Fruit fly (Drosophila melanogaster): Measurements from ENCODE around the gene CG13010.

The CG13010 gene

dm6 chrX:16651098-16651497, 27.6 kb downstream of the CG13010 start, which contains the start of the genes CG32573 and CG42512 (continued):
- TF ChIP-seq CG17361 (GFP tag; IDR thresholded peaks at IDR 0.05) (no peak), Jarid2 (GFP tag; optimal IDR thresholded peaks at IDR 0.05) (no peak), jigr1 (GFP tag; IDR thresholded peaks at IDR 0.05) (no peak), cad (GFP tag; optimal IDR thresholded peaks at IDR 0.05) (no peak), ap (GFP tag; IDR thresholded peaks at IDR 0.05) (no peak), ATbp (GFP tag; optimal IDR thresholded peaks at IDR 0.05) (no peak), CG18619 (GFP tag; optimal IDR thresholded peaks at IDR 0.05) (no peak), NfI (GFP tag; optimal IDR thresholded peaks at IDR 0.05) (no peak), p53 (GFP tag; optimal IDR thresholded peaks at IDR 0.05) (no peak), CG34224 (GFP tag; IDR thresholded peaks at IDR 0.05; ENCODE audit: partially characterized antibody) (peak; percentile 79), Dbx (GFP tag; IDR thresholded peaks at IDR 0.05) (no peak), Lhr (GFP tag; optimal IDR thresholded peaks at IDR 0.05) (peak; percentile 39), CG7745 (tag; optimal IDR thresholded peaks at IDR 0.05) (no peak), Dref (GFP tag; IDR thresholded peaks at IDR 0.05) (peak; percentile 77), chif (GFP tag; optimal IDR thresholded peaks at IDR 0.05) (no peak), Atf6 (GFP tag; IDR thresholded peaks at IDR 0.05) (no peak), B-H1 (GFP tag; IDR thresholded peaks at IDR 0.05) (no peak), CG17912 (GFP tag; optimal IDR thresholded peaks at IDR 0.05) (no peak), MTF-1 (GFP tag; optimal IDR thresholded peaks at IDR 0.05; ENCODE audit: borderline replicate concordance) (no peak), wdn (GFP tag; IDR thresholded peaks at IDR 0.05) (no peak), org-1 (GFP tag; optimal IDR thresholded peaks at IDR 0.05) (no peak), CG1233 (GFP tag; optimal IDR thresholded peaks at IDR 0.05) (no peak), abd-A (tag; optimal IDR thresholded peaks at IDR 0.05) (no peak), CG16863 (GFP tag; optimal IDR thresholded peaks at IDR 0.05) (no peak), Neu2 (GFP tag; optimal IDR thresholded peaks at IDR 0.05; ENCODE audit: borderline replicate concordance) (no peak), dati (GFP tag; IDR thresholded peaks at IDR 0.05) (no peak), run (tag; optimal IDR thresholded peaks at IDR 0.05) (no peak), CG3407 (GFP tag; optimal IDR thresholded peaks at IDR 0.05) (no peak), vnd (GFP tag; IDR thresholded peaks at IDR 0.05; ENCODE audit: partially characterized antibody) (0 out of 3 replicates have a peak, but pooled peaks have one; percentile 52), bbx (GFP tag; IDR thresholded peaks at IDR 0.05; ENCODE audit: partially characterized antibody) (peak; percentile 78), HmgZ (tag; optimal IDR thresholded peaks at IDR 0.05) (peak; percentile 49), Fer2 (tag; optimal IDR thresholded peaks at IDR 0.05) (no peak), al (GFP tag; IDR thresholded peaks at IDR 0.05) (no peak), CG14965 (GFP tag; optimal IDR thresholded peaks at IDR 0.05; ENCODE audit: borderline replicate concordance) (no peak), gfzf (GFP tag; optimal IDR thresholded peaks at IDR 0.05) (peak; percentile 84), CG13287 (GFP tag; IDR thresholded peaks at IDR 0.05; ENCODE audit: partially characterized antibody) (peak; percentile 83), Ada2b (GFP tag; IDR thresholded peaks at IDR 0.05) (no peak), sob (GFP tag; IDR thresholded peaks at IDR 0.05) (0 out of 2 replicates have a peak, but pooled peaks have one; percentile 23), zen (tag; optimal IDR thresholded peaks at IDR 0.05) (no peak), tio (GFP tag; optimal IDR thresholded peaks at IDR 0.05) (no peak), CG32532 (GFP tag; IDR thresholded peaks at IDR 0.05) (no peak), sd (tag; optimal IDR thresholded peaks at IDR 0.05) (peak; percentile 17), tap (tag; optimal IDR thresholded peaks at IDR 0.05) (no peak), CG10462 (GFP tag; optimal IDR thresholded peaks at IDR 0.05) (no peak), gro (GFP tag; optimal IDR thresholded peaks at IDR 0.05) (no peak), CG2129 (GFP tag; IDR thresholded peaks at IDR 0.05; ENCODE audit: partially characterized antibody) (peak; percentile 42), CG16813 (GFP tag; IDR thresholded peaks at IDR 0.05; ENCODE audit: partially characterized antibody) (peak; percentile 67), Deaf1 (tag; optimal IDR thresholded peaks at IDR 0.05) (no peak), BtbVII (GFP tag; optimal IDR thresholded peaks at IDR 0.05) (no peak), CG2120 (GFP tag; optimal IDR thresholded peaks at IDR 0.05) (no peak), CG14667 (GFP tag; IDR thresholded peaks at IDR 0.05) (no peak)

Data from whole organism, embryonic.